Worm (Caenorhabditis elegans): ENCODE measurements around the gene fbxa-100.
"Not testable (repeated sequence)": the region's sequence is repeated elsewhere in the genome, so short reads cannot be mapped to it uniquely, and the experiment has no call there.

Gene fbxa-100

DNA sequence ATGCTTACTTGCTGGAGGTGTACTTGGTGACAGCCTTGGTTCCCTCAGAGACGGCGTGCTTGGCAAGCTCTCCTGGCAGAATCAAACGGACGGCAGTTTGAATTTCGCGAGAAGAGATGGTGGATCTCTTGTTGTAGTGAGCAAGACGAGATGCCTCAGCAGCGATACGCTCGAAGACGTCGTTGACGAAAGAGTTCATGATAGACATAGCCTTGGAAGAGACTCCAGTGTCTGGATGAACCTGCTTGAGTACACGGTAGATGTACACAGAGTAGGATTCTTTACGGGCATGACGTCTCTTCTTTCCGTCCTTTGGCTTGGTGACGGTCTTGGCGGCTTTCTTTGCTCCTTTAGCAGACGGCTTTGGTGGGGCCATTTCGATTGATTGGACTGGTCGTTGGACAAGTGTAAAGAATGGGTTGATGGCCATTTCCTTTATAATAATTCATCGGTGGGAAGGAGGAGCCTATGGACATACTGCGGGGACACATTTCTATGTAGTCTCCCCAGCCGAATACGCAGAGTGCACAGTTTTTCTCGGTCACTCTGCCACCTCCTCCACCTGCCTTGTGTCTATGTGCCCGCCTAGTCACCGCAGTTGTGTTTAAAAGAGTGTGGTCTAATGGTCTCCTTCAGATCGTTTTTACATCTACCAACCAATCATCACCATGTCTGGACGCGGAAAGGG is 21.6 kb downstream of the fbxa-100 start, which contains the start of the genes his-4 and his-3:
Gene his-4 (minus strand): TSS at position 376 of the 688 bp plus-strand sequence.
Gene his-3 (plus strand): TSS at position 669 of the 688 bp plus-strand sequence.
- not testable (repeated sequence) for TF ChIP-seq dao-5, him-1, W03F9.2 (tag; optimal IDR thresholded peaks at IDR 0.05)

DNA sequence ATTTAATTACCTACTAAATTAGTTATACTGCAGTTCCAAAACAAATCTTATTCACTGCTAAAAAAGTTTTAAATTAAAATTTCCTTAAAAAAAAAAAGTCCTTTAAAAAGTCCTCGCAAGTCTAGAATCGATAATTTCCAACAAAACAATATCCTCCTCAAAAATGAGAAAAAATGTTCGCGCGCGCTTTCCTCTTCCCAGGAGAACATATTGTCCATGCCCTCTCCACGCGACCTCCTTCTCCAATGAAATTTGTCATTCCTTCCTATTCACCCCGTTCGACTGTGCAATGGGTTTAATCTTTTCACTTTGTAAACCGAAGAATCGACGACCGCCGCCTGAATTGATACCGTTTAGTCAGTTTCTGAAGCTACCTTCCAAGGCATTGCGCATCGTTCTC is 25.7 kb downstream of the fbxa-100 start, which contains the start of gene T10C6.10:
Gene T10C6.10 (plus strand): TSS at position 248 of the 400 bp plus-strand sequence.
- no peak for TF ChIP-seq dao-5 (tag; optimal IDR thresholded peaks at IDR 0.05)
- TF ChIP-seq W03F9.2 (tag; optimal IDR thresholded peaks at IDR 0.05), result no peak
- no peak for TF ChIP-seq him-1 (tag; optimal IDR thresholded peaks at IDR 0.05)

DNA sequence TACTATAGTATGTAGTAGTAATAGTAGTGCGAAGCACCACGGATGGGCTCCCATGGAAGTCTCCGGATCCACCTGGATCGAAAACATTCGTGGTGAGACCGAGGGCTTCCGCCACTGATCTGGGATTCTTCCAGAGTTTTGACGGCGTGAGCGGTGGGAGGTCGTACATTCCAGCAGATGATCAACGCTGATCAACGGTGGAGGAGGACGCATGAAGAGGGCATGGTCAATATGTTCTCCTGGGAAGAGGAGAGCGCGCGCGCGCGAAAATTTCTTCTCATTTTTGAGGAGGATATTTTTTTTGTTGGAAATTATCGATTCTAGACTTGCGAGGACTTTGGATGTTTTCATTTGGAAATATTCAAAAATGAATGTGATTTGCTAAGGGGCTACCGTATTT is 28.4 kb downstream of the fbxa-100 start:
- TF ChIP-seq him-1 (tag; optimal IDR thresholded peaks at IDR 0.05), result no peak
- TF ChIP-seq dao-5 (tag; optimal IDR thresholded peaks at IDR 0.05), result no peak

DNA sequence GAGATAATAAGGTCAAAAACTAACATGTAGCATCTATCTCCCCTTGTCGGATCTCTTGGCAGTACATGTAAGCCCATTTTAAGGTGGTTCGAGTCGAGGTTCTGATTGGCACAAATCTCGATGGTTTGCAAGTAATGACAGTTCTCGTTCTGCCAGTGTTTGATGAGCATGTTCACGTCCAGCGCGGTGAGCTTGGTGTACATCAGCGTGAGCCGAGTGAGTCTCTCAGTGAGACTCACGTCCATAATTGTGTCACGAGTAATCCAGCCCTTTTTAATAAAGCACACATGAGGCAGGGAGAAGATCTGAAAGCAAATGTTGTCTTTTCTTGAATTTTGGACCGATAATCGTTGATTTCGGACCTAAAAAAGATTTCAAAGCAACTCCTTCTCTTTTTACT is 29.1 kb downstream of the fbxa-100 start, which contains the start of gene T10C6.16:
Gene T10C6.16 (minus strand): TSS at position 245 of the 400 bp plus-strand sequence.
- TF ChIP-seq dao-5 (tag; optimal IDR thresholded peaks at IDR 0.05) (no peak), W03F9.2 (tag; optimal IDR thresholded peaks at IDR 0.05) (no peak), him-1 (tag; optimal IDR thresholded peaks at IDR 0.05) (no peak)

DNA sequence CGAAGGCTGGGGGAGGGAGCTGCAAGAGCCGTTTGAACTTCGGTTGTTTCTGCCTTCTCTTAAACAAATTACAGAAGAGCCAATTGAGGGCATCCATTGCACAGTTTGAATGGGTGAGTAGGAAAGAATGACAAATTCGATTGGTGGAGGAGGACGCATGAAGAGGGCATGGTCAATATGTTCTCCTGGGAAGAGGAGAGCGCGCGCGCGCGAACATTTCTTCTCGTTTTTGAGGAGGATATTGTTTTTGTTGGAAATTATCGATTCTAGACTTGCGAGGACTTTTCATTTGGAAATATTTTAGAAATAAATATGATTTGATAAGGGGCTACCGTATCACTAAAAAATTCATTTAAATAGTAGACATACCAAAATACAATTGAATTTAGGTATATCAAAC is 30.3 kb downstream of the fbxa-100 start, which contains the start of gene T10C6.7:
Gene T10C6.7 (minus strand): TSS at position 143 of the 400 bp plus-strand sequence.
- TF ChIP-seq dao-5 (tag; optimal IDR thresholded peaks at IDR 0.05) (no peak), W03F9.2 (tag; optimal IDR thresholded peaks at IDR 0.05) (no peak), him-1 (tag; optimal IDR thresholded peaks at IDR 0.05) (no peak)

DNA sequence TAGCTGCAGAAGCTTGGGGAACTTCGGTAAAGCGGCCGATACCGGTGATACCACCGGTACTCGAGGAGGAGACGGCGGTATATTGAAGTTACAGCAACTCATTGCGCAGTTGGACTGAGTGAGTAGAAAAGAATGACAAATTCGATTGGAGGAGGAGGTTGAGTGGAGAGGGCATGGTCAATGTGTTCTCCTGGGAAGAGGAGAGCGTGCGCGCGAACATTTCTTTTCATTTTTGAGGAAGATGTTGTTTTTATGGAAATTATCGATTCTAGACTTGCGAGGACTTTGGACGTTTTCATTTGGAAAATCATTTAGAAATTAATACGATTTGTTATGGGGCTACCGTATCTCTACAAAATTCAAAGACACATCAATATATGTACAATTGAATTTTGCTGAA is 32.7 kb downstream of the fbxa-100 start:
- no peak for TF ChIP-seq dao-5 (tag; optimal IDR thresholded peaks at IDR 0.05)
- TF ChIP-seq him-1 (tag; optimal IDR thresholded peaks at IDR 0.05), result no peak
- no peak for TF ChIP-seq W03F9.2 (tag; optimal IDR thresholded peaks at IDR 0.05)

DNA sequence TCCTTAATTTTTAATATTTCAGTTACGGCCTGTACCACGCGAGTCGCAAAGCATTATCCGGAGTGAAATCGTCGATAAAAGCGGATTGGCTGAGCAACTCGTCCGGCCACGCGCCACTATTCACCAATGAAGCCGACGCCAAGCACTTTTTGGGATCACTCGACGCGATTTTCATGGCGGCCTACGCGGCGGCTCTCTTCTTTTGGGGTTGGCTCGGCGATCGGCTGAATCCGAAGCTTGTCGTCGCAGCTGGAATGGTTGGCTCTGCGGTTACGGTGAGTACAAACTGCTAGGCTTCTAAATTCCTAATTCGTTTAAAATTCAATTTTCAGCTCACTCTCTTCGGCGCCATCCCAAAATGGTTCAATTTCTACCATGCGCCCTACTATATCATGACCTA is 37.0 kb downstream of the fbxa-100 start:
- no peak for TF ChIP-seq dao-5 (tag; optimal IDR thresholded peaks at IDR 0.05)
- TF ChIP-seq him-1 (tag; optimal IDR thresholded peaks at IDR 0.05), result no peak
- TF ChIP-seq W03F9.2 (tag; optimal IDR thresholded peaks at IDR 0.05), result no peak

DNA sequence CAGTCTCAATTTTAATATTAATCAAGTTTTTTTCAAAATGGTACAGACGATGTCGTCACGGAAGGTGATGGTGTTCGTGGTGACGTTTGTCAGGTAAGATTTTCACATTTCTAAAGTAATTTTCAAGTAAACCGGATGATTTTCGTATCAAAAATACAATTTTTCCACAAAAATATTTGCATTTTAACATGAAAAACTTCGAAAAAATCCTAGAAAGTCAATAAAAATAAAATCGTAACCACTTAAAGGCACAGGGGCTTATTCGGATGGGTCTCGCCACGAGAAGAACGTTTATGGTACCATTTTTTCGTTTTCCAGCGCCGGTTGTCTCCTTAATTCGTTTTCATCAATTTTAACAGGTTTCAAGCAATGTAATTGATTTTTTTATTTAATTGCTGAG is 37.6 kb downstream of the fbxa-100 start, which contains the start of gene T10C6.6:
Gene T10C6.6 (plus strand): TSS at position 27 of the 400 bp plus-strand sequence.
- TF ChIP-seq dao-5 (tag; optimal IDR thresholded peaks at IDR 0.05) (no peak), him-1 (tag; optimal IDR thresholded peaks at IDR 0.05) (no peak), W03F9.2 (tag; optimal IDR thresholded peaks at IDR 0.05) (no peak)

DNA sequence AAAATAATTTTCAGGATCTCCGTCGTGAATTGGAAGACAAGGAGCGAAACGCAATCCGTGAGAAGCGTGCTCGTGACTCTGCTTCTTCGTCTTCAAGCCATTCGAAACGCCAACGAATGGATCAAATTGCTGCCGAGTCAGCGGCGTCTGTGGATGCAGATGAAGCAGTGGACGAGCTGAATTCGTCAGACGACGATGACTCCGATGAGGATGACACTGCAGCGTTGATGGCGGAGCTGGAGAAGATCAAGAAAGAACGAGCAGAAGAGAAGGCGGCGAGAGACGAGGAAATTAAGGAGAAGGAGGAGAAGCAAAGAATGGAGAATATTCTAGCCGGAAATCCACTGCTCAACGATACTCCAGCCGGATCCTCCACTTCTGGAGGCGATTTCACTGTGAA is 38.3 kb downstream of the fbxa-100 start:
- TF ChIP-seq W03F9.2 (tag; optimal IDR thresholded peaks at IDR 0.05), result no peak
- TF ChIP-seq him-1 (tag; optimal IDR thresholded peaks at IDR 0.05), result no peak
- no peak for TF ChIP-seq dao-5 (tag; optimal IDR thresholded peaks at IDR 0.05)

DNA sequence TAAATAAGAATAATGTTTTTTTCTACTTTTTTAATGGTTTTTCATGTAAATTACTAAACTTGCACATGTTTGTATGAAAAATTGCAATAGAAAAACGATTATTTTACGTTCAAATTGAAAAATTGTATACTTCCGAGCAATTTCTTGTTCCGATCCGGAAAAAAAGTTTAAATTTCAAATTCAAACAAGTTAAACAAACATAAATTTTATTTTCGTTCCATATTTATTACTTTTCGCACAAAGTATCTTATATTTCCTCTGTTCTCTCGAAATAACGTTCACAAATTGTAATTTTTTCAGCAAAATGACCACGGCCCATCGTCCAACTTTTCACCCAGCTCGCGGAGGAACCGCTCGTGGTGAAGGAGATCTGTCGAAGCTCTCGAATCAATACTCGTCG is 38.8 kb downstream of the fbxa-100 start, which contains the start of gene cwc-15:
Gene cwc-15 (plus strand): TSS at position 301 of the 400 bp plus-strand sequence.
- TF ChIP-seq him-1 (tag; optimal IDR thresholded peaks at IDR 0.05) (no peak), W03F9.2 (tag; optimal IDR thresholded peaks at IDR 0.05) (no peak), dao-5 (tag; optimal IDR thresholded peaks at IDR 0.05) (no peak)

DNA sequence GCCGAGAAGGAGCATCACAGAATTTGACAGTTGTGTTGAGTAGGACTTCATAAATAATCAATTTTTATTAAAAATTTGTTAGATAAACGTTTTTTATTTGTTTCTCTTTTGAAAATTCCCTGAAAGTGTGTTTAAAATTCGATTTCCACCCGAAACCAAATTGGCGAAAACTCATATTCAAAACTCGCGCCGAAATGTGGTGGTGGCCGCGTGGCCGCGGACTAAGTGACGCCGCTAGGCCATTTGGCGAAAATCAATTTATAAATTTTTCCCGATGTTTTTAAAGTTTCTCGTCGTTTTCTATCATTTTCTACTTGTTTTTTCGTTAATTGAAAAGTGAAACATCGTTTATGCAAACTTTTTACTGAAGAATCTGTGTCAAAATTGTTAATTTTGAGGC is 39.3 kb downstream of the fbxa-100 start:
- TF ChIP-seq him-1 (tag; optimal IDR thresholded peaks at IDR 0.05), result no peak
- TF ChIP-seq dao-5 (tag; optimal IDR thresholded peaks at IDR 0.05), result no peak
- no peak for TF ChIP-seq W03F9.2 (tag; optimal IDR thresholded peaks at IDR 0.05)

DNA sequence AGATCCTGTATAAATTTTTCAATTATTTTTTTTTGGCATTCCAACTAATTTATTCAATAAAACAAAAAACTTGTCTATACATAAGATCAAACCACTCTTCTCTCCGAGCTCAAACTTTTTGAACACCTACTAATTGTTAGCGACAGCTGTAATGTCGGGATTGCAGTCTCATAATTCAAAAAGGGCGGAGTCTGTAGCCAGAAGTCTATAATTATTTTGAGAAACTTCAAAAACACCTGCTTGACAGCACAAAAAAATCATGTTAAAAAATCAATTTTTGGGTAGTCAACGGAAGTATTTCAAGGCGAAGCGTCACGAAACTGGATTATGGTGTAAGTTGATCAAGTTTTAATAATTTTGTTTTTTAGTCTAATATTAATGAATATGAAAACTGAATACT is 41.9 kb downstream of the fbxa-100 start, which contains the start of gene srx-44:
Gene srx-44 (plus strand): TSS at position 301 of the 400 bp plus-strand sequence.
- TF ChIP-seq dao-5 (tag; optimal IDR thresholded peaks at IDR 0.05), result no peak
- no peak for TF ChIP-seq him-1 (tag; optimal IDR thresholded peaks at IDR 0.05)
- no peak for TF ChIP-seq W03F9.2 (tag; optimal IDR thresholded peaks at IDR 0.05)

DNA sequence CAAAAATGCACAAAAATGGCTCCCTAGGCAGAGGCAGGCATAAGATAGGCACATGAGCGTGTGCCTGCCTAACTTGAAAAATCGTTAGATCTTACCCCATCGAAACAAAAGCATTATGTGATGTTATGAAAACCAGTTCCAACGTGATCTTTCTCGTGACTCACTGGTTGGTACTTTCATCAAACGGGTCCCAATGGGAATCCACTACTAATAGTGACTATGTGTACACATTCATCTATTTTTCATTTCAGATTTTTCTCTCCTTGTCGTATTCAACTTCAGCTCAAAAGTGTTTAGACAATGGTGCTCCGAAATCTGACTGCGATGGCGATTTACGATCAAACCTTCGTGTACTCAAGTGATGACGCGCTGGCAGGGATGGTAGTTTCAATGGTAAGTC is 44.2 kb downstream of the fbxa-100 start, which contains the start of gene srx-43:
Gene srx-43 (plus strand): TSS at position 301 of the 400 bp plus-strand sequence.
- TF ChIP-seq dao-5 (tag; optimal IDR thresholded peaks at IDR 0.05), result no peak
- no peak for TF ChIP-seq W03F9.2 (tag; optimal IDR thresholded peaks at IDR 0.05)
- TF ChIP-seq him-1 (tag; optimal IDR thresholded peaks at IDR 0.05), result no peak

DNA sequence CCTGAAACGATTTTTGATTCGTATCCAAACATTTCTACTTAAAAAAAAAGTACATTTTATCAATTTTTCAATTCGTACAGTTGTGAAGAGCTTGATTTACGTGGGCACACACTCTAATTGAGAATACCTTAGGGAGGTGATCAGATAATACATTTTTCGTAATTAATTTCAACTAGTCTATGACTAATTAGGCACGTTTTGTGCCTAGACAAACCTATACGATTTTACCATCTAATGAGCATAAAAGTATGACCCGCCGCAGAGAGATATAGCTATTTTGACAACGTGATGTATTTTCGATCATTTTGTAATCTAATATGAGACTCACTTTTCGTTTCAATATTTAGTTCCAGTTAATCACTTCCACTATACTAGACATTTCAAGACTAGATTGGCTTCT is 44.9 kb downstream of the fbxa-100 start:
- no peak for TF ChIP-seq him-1 (tag; optimal IDR thresholded peaks at IDR 0.05)
- no peak for TF ChIP-seq dao-5 (tag; optimal IDR thresholded peaks at IDR 0.05)
- TF ChIP-seq W03F9.2 (tag; optimal IDR thresholded peaks at IDR 0.05), result no peak

Measured in whole organism, L4/young adult.